Worm (Caenorhabditis elegans): Measurements from ENCODE around the gene T19D12.6.

DNA sequence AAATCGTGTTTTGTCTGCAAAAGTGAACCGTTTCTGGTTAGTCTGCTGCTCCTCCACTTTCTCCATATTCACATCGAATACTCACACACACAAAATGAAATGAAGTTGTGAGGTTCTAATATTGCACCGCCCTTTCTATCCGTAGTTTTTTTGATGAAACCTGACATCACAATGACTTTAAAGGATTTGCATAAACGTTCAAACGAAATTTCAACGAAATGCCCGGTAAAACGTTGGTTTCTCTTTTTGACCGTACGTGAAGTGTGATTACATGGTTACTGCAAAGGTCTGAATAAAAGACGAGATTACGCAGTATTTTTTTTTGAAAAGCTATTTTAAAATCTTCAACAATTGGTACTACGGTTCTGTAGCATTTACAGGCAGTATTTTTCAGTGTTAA is 11.4 kb upstream of the T19D12.6 start, which contains the start of gene T19D12.9:
- no peak for TF ChIP-seq tbx-2 (tag; optimal IDR thresholded peaks at IDR 0.05)
- no peak for TF ChIP-seq C38D4.7 (GFP tag; optimal IDR thresholded peaks at IDR 0.05)
- no peak for TF ChIP-seq lin-11 (tag; optimal IDR thresholded peaks at IDR 0.05)
- TF ChIP-seq nhr-11 (tag; optimal IDR thresholded peaks at IDR 0.05): no peak
- no peak for TF ChIP-seq hlh-8 (tag; optimal IDR thresholded peaks at IDR 0.05)
- no peak for TF ChIP-seq pqm-1 (tag; optimal IDR thresholded peaks at IDR 0.05)
- no peak for TF ChIP-seq odd-2 (tag; optimal IDR thresholded peaks at IDR 0.05)
- TF ChIP-seq sox-4 (tag; optimal IDR thresholded peaks at IDR 0.05): no peak
- TF ChIP-seq elt-2 (tag; optimal IDR thresholded peaks at IDR 0.05): no peak
- TF ChIP-seq nhr-232 (tag; optimal IDR thresholded peaks at IDR 0.05): no peak
- no peak for TF ChIP-seq ref-2 (tag; optimal IDR thresholded peaks at IDR 0.05)
- no peak for TF ChIP-seq npax-4 (tag; optimal IDR thresholded peaks at IDR 0.05)
- TF ChIP-seq K02D7.2 (tag; optimal IDR thresholded peaks at IDR 0.05): no peak
